Fruit fly (Drosophila melanogaster) whole organism, embryonic: ENCODE results near the gene Df31.

Source experiments
- Atf3 ChIP-seq: fragments of 200-800 bp; sonication (Bioruptor generic); optimal IDR thresholded peaks from 3 replicates; lab custom pipeline; 2016; ENCODE audit warnings: missing biosample characterization, missing genetic modification characterization
- Atf6 ChIP-seq: fragments of 200-800 bp; sonication (Bioruptor generic); IDR thresholded peaks from 2 replicates; pipeline ENCODE4 v1.3.6; 2022; ENCODE audit warnings: missing biosample characterization, missing genetic modification characterization
- Bgb ChIP-seq: fragments of 200-800 bp; sonication (Bioruptor generic); IDR thresholded peaks from 2 replicates; pipeline ENCODE4 v1.3.6; 2022; ENCODE audit warnings: missing biosample characterization, missing genetic modification characterization; ENCODE audit not compliant: partially characterized antibody
- CG10431 ChIP-seq: fragments of 200-800 bp; sonication (Bioruptor generic); optimal IDR thresholded peaks from 3 replicates; lab custom pipeline; 2018; ENCODE audit warnings: missing biosample characterization, mild to moderate bottlenecking, missing genetic modification characterization
- CG10959 ChIP-seq: fragments of 200-800 bp; sonication (Bioruptor generic); IDR thresholded peaks from 2 replicates; pipeline ENCODE4 v1.3.6; 2022; ENCODE audit warnings: missing biosample characterization, missing genetic modification characterization
- CG11723 ChIP-seq: fragments of 200-800 bp; sonication (Bioruptor generic); optimal IDR thresholded peaks from 2 replicates; lab custom pipeline; 2017; ENCODE audit warnings: missing biosample characterization, mild to moderate bottlenecking, missing genetic modification characterization
- CG12104 ChIP-seq: fragments of 200-800 bp; sonication (Bioruptor generic); optimal IDR thresholded peaks from 3 replicates; lab custom pipeline; 2016; ENCODE audit warnings: missing biosample characterization, missing genetic modification characterization
- CG12299 ChIP-seq: fragments of 200-800 bp; sonication (Bioruptor generic); optimal IDR thresholded peaks from 2 replicates; lab custom pipeline; 2018; ENCODE audit warnings: missing biosample characterization, mild to moderate bottlenecking, missing genetic modification characterization
- CG13894 ChIP-seq: fragments of 200-800 bp; sonication (Bioruptor generic); optimal IDR thresholded peaks from 3 replicates; lab custom pipeline; 2018; ENCODE audit warnings: missing biosample characterization, mild to moderate bottlenecking, missing genetic modification characterization, moderate library complexity
- CG17568 ChIP-seq: fragments of 200-800 bp; sonication (Bioruptor generic); optimal IDR thresholded peaks from 2 replicates; lab custom pipeline; 2018; ENCODE audit warnings: missing biosample characterization, mild to moderate bottlenecking, missing genetic modification characterization, moderate library complexity
- CG3407 ChIP-seq: fragments of 200-800 bp; sonication (Bioruptor generic); optimal IDR thresholded peaks from 2 replicates; lab custom pipeline; 2018; ENCODE audit warnings: missing biosample characterization, mild to moderate bottlenecking, missing genetic modification characterization
- CG3838 ChIP-seq: fragments of 200-800 bp; sonication (Bioruptor generic); optimal IDR thresholded peaks from 3 replicates; lab custom pipeline; 2016; ENCODE audit warnings: missing biosample characterization, missing genetic modification characterization
- CG3847 ChIP-seq: fragments of 200-800 bp; sonication (Bioruptor generic); IDR thresholded peaks from 2 replicates; pipeline ENCODE4 v1.3.6; 2022; ENCODE audit warnings: missing biosample characterization, missing genetic modification characterization
- CG4617 ChIP-seq: fragments of 200-800 bp; sonication (Bioruptor generic); optimal IDR thresholded peaks from 3 replicates; lab custom pipeline; 2016; ENCODE audit warnings: missing biosample characterization, missing genetic modification characterization, borderline replicate concordance
- CG6765 ChIP-seq: fragments of 200-800 bp; sonication (Bioruptor generic); optimal IDR thresholded peaks from 3 replicates; lab custom pipeline; 2017; ENCODE audit warnings: missing biosample characterization, mild to moderate bottlenecking, missing genetic modification characterization
- CG6813 ChIP-seq: fragments of 200-800 bp; sonication (Bioruptor generic); optimal IDR thresholded peaks from 2 replicates; lab custom pipeline; 2017; ENCODE audit warnings: missing biosample characterization, missing genetic modification characterization, mild to moderate bottlenecking, moderate library complexity, missing genetic modification reagents
- CG9609 ChIP-seq: fragments of 200-800 bp; sonication (Bioruptor generic); optimal IDR thresholded peaks from 3 replicates; lab custom pipeline; 2016; ENCODE audit warnings: missing biosample characterization, missing genetic modification characterization
- CkIIα-i1 ChIP-seq: fragments of 200-800 bp; sonication (Bioruptor generic); IDR thresholded peaks from 2 replicates; pipeline ENCODE4 v1.3.6; 2022; ENCODE audit warnings: missing biosample characterization, missing genetic modification characterization
- Dad ChIP-seq: fragments of 200-800 bp; sonication (Bioruptor generic); optimal IDR thresholded peaks from 3 replicates; lab custom pipeline; 2016; ENCODE audit warnings: missing biosample characterization, missing genetic modification characterization
- Lim3 ChIP-seq: fragments of 200-800 bp; sonication (Bioruptor generic); IDR thresholded peaks from 2 replicates; pipeline ENCODE4 v1.3.6; 2022; ENCODE audit warnings: missing biosample characterization, missing genetic modification characterization
- Lpt ChIP-seq: fragments of >200 bp; optimal IDR thresholded peaks from 2 replicates; lab custom pipeline; 2018; ENCODE audit warnings: missing biosample characterization, missing genetic modification characterization
- Mrtf ChIP-seq: fragments of 200-800 bp; sonication (Bioruptor generic); IDR thresholded peaks from 3 replicates; pipeline ENCODE4 v1.3.6; 2022; ENCODE audit warnings: missing biosample characterization, missing genetic modification characterization
- Myb ChIP-seq: fragments of 200-800 bp; sonication (Bioruptor generic); optimal IDR thresholded peaks from 2 replicates; lab custom pipeline; 2016; ENCODE audit warnings: missing biosample characterization, missing genetic modification characterization
- Oaz ChIP-seq: fragments of 200-800 bp; sonication (Bioruptor generic); IDR thresholded peaks from 2 replicates; pipeline ENCODE4 v1.3.6; 2022; ENCODE audit warnings: missing biosample characterization, missing genetic modification characterization
- TFAM ChIP-seq: fragments of 200-800 bp; sonication (Bioruptor generic); optimal IDR thresholded peaks from 2 replicates; lab custom pipeline; 2017; ENCODE audit warnings: missing biosample characterization, missing genetic modification characterization, inconsistent platforms
- Taf1 ChIP-seq: fragments of 200-800 bp; sonication (Bioruptor generic); IDR thresholded peaks from 2 replicates; pipeline ENCODE4 v1.3.6; 2022; ENCODE audit warnings: missing biosample characterization, missing genetic modification characterization
- YL-1 ChIP-seq: fragments of 200-800 bp; sonication (Bioruptor generic); optimal IDR thresholded peaks from 3 replicates; lab custom pipeline; 2017; ENCODE audit warnings: missing biosample characterization, mild to moderate bottlenecking, missing genetic modification characterization
- ab ChIP-seq: fragments of 200-800 bp; sonication (Bioruptor generic); optimal IDR thresholded peaks from 2 replicates; lab custom pipeline; 2016; ENCODE audit warnings: missing biosample characterization, missing genetic modification characterization
- ara ChIP-seq: fragments of 200-800 bp; sonication (Bioruptor generic); IDR thresholded peaks from 2 replicates; pipeline ENCODE4 v1.3.6; 2022; ENCODE audit warnings: missing biosample characterization, missing genetic modification characterization
- btn ChIP-seq: fragments of 200-800 bp; sonication (Bioruptor generic); optimal IDR thresholded peaks from 2 replicates; lab custom pipeline; 2016; ENCODE audit warnings: missing biosample characterization, missing genetic modification characterization
- caup ChIP-seq: fragments of 200-800 bp; sonication (Bioruptor generic); optimal IDR thresholded peaks from 3 replicates; lab custom pipeline; 2017; ENCODE audit warnings: missing biosample characterization, mild to moderate bottlenecking, missing genetic modification characterization, moderate library complexity; ENCODE audit not compliant: severe bottlenecking
- corto ChIP-seq: fragments of 200-800 bp; sonication (Bioruptor generic); optimal IDR thresholded peaks from 2 replicates; lab custom pipeline; 2016; ENCODE audit warnings: missing biosample characterization, mild to moderate bottlenecking, missing genetic modification characterization, moderate library complexity
- cwo ChIP-seq: fragments of 200-800 bp; sonication (Bioruptor generic); optimal IDR thresholded peaks from 3 replicates; lab custom pipeline; 2017; ENCODE audit warnings: missing biosample characterization, missing genetic modification characterization, mild to moderate bottlenecking, moderate library complexity, missing genetic modification reagents
- da ChIP-seq: fragments of 200-800 bp; sonication (Bioruptor generic); optimal IDR thresholded peaks from 2 replicates; lab custom pipeline; 2016; ENCODE audit warnings: missing biosample characterization, missing genetic modification characterization
- dysf ChIP-seq: fragments of 200-800 bp; sonication (Bioruptor generic); IDR thresholded peaks from 3 replicates; pipeline ENCODE4 v1.3.6; 2022; ENCODE audit warnings: missing biosample characterization, missing genetic modification characterization
- esg ChIP-seq: fragments of 200-800 bp; sonication (Bioruptor generic); conservative IDR thresholded peaks from 2 replicates; pipeline ENCODE4 v1.3.6; 2022; ENCODE audit warnings: missing biosample characterization, missing genetic modification characterization
- fd96Cb ChIP-seq: fragments of 200-800 bp; sonication (Bioruptor generic); optimal IDR thresholded peaks from 2 replicates; lab custom pipeline; 2018; ENCODE audit warnings: missing biosample characterization, mild to moderate bottlenecking, missing genetic modification characterization, moderate library complexity
- gce ChIP-seq: fragments of 200-800 bp; sonication (Bioruptor generic); IDR thresholded peaks from 3 replicates; pipeline ENCODE4 v1.3.6; 2022; ENCODE audit warnings: missing biosample characterization, missing genetic modification characterization
- gcm2 ChIP-seq: fragments of 200-800 bp; sonication (Bioruptor generic); optimal IDR thresholded peaks from 2 replicates; lab custom pipeline; 2016; ENCODE audit warnings: missing biosample characterization, missing genetic modification characterization
- gfzf ChIP-seq: fragments of 200-800 bp; sonication (Bioruptor generic); optimal IDR thresholded peaks from 2 replicates; lab custom pipeline; 2016; ENCODE audit warnings: missing biosample characterization, mild to moderate bottlenecking, missing genetic modification characterization, moderate library complexity
- lbe ChIP-seq: fragments of 200-800 bp; sonication (Bioruptor generic); optimal IDR thresholded peaks from 2 replicates; lab custom pipeline; 2016; ENCODE audit warnings: missing biosample characterization, mild to moderate bottlenecking, missing genetic modification characterization
- nau ChIP-seq: fragments of 200-800 bp; sonication (Bioruptor generic); optimal IDR thresholded peaks from 3 replicates; lab custom pipeline; 2017; ENCODE audit warnings: missing biosample characterization, mild to moderate bottlenecking, missing genetic modification characterization, missing genetic modification reagents
- nerfin-2 ChIP-seq: fragments of 200-800 bp; sonication (Bioruptor generic); IDR thresholded peaks from 2 replicates; pipeline ENCODE4 v1.3.6; 2022; ENCODE audit warnings: missing biosample characterization, missing genetic modification characterization; ENCODE audit not compliant: partially characterized antibody
- prd ChIP-seq, 3 experiments: fragments of >200 bp in 2 of 3; fragments of 200-800 bp in 1 of 3; sonication (Bioruptor generic) in 1 of 3; optimal IDR thresholded peaks in 2 of 3; IDR thresholded peaks in 1 of 3; 2 replicates in 2 of 3; 3 replicates in 1 of 3; pipeline versions ENCODE4 v1.3.6 to Lab custom; 2017 to 2022; ENCODE audit warnings: missing biosample characterization in 1 of 3, missing genetic modification characterization in 1 of 3
- sc ChIP-seq, 3 experiments: fragments of >200 bp in 2 of 3; fragments of 200-800 bp in 1 of 3; sonication (Bioruptor generic) in 1 of 3; optimal IDR thresholded peaks; 2 replicates in 2 of 3; 3 replicates in 1 of 3; lab custom pipeline; 2017; ENCODE audit warnings: mild to moderate bottlenecking in 1 of 3, missing biosample characterization in 1 of 3, missing genetic modification characterization in 1 of 3, missing genetic modification reagents in 1 of 3
- slbo ChIP-seq: fragments of 200-800 bp; sonication (Bioruptor generic); IDR thresholded peaks from 2 replicates; pipeline ENCODE4 v1.3.6; 2022; ENCODE audit warnings: missing biosample characterization, missing genetic modification characterization
- stwl ChIP-seq: fragments of 200-800 bp; sonication (Bioruptor generic); optimal IDR thresholded peaks from 3 replicates; lab custom pipeline; 2018; ENCODE audit warnings: missing biosample characterization, mild to moderate bottlenecking, missing genetic modification characterization, moderate library complexity
- vnd ChIP-seq: fragments of 200-800 bp; sonication (Bioruptor generic); IDR thresholded peaks from 3 replicates; pipeline ENCODE4 v1.3.6; 2022; ENCODE audit warnings: missing biosample characterization, missing genetic modification characterization; ENCODE audit not compliant: partially characterized antibody

The Df31 gene

dm6 chr2L:21629814-21630562, at the start of gene Df31 (continued):
- TF ChIP-seq CG4617 (GFP tag; lab: Kevin White, UChicago): peak; percentile 35
- TF ChIP-seq fd96Cb (tag; lab: Kevin White, UChicago): no peak
- TF ChIP-seq Lim3 (GFP tag; lab: Robert Waterston, UW): no peak
- no peak for TF ChIP-seq CG3407 (GFP tag; lab: Kevin White, UChicago)
- peak; percentile 47; the same call in 2 of the 3 replicates for TF ChIP-seq dysf
- no peak for TF ChIP-seq CG10959 (GFP tag; lab: Robert Waterston, UW)
- peak; percentile 63 for TF ChIP-seq Dad
- TF ChIP-seq TFAM (GFP tag; lab: Kevin White, UChicago): no peak
- TF ChIP-seq nau (GFP tag; lab: Kevin White, UChicago): no peak
- TF ChIP-seq CG3847 (GFP tag; lab: Robert Waterston, UW): no peak; the same call in 1 of the 2 replicates
- no peak for TF ChIP-seq Oaz (GFP tag; lab: Robert Waterston, UW)
- TF ChIP-seq prd (optimal IDR thresholded peaks at IDR 0.05; lab: Kevin White, UChicago): no peak
- TF ChIP-seq prd (GFP tag; IDR thresholded peaks at IDR 0.05; lab: Robert Waterston, UW): no peak; the same call in 2 of the 3 replicates
- TF ChIP-seq Atf6 (GFP tag; lab: Robert Waterston, UW): peak; percentile 58
- TF ChIP-seq CG11723 (GFP tag; lab: Kevin White, UChicago): peak; percentile 12
- TF ChIP-seq CG17568 (GFP tag; lab: Kevin White, UChicago): no peak
- TF ChIP-seq CG13894 (tag; lab: Kevin White, UChicago): peak; percentile 71
- no peak for TF ChIP-seq da (GFP tag; lab: Kevin White, UChicago)
- TF ChIP-seq slbo (GFP tag; lab: Robert Waterston, UW): peak; percentile 83; the same call in 1 of the 2 replicates
- TF ChIP-seq gfzf (GFP tag; lab: Kevin White, UChicago): peak; percentile 45
- peak; percentile 86 for TF ChIP-seq stwl (tag; lab: Kevin White, UChicago)
- TF ChIP-seq esg (GFP tag; lab: Robert Waterston, UW): no peak
- TF ChIP-seq CkIIα-i1 (GFP tag; lab: Robert Waterston, UW): no peak
- peak; percentile 72 for TF ChIP-seq CG10431 (GFP tag; lab: Kevin White, UChicago)
- TF ChIP-seq CG12104: no peak
- TF ChIP-seq CG9609 (GFP tag; lab: Kevin White, UChicago): peak; percentile 54
- peak; percentile 64 for TF ChIP-seq lbe (GFP tag; lab: Kevin White, UChicago)
- peak; percentile 72 for TF ChIP-seq nerfin-2 (GFP tag; lab: Robert Waterston, UW)
- TF ChIP-seq btn (GFP tag; lab: Kevin White, UChicago): no peak
- peak; percentile 22 for TF ChIP-seq ab (GFP tag; lab: Kevin White, UChicago)
- TF ChIP-seq Myb (GFP tag; lab: Kevin White, UChicago): peak; percentile 15
- no peak for TF ChIP-seq Mrtf
- TF ChIP-seq Taf1 (GFP tag; lab: Robert Waterston, UW): no peak
- no peak for TF ChIP-seq corto (GFP tag; lab: Kevin White, UChicago)
- TF ChIP-seq Lpt (GFP tag; lab: Kevin White, UChicago): no peak
- no peak for TF ChIP-seq YL-1 (GFP tag; lab: Kevin White, UChicago)
- TF ChIP-seq Bgb: peak; percentile 96
- no peak for TF ChIP-seq CG12299 (tag; lab: Kevin White, UChicago)
- TF ChIP-seq CG3838 (GFP tag; lab: Kevin White, UChicago): no peak
- TF ChIP-seq cwo (GFP tag; lab: Kevin White, UChicago): no peak
- no peak for TF ChIP-seq gce (GFP tag; lab: Robert Waterston, UW)
- no peak for TF ChIP-seq CG6765 (GFP tag; lab: Kevin White, UChicago)
- TF ChIP-seq Atf3 (GFP tag; lab: Kevin White, UChicago): peak; percentile 27
- TF ChIP-seq sc (optimal IDR thresholded peaks at IDR 0.05; lab: Kevin White, UChicago): no peak
- peak; percentile 3 for TF ChIP-seq sc (GFP tag; optimal IDR thresholded peaks at IDR 0.05; lab: Kevin White, UChicago)
- no peak; the same call in 1 of the 2 replicates for TF ChIP-seq ara (GFP tag; lab: Robert Waterston, UW)
- peak; percentile 57 for TF ChIP-seq gcm2
- TF ChIP-seq caup: peak; percentile 74
- TF ChIP-seq CG6813 (GFP tag; lab: Kevin White, UChicago): no peak
- peak; percentile 79 for TF ChIP-seq vnd (GFP tag; lab: Robert Waterston, UW)
